Worm (Caenorhabditis elegans): ENCODE results near the gene F27D9.2.

- TF ChIP-seq him-1 (tag; optimal IDR thresholded peaks at IDR 0.05) (no peak), W03F9.2 (tag; optimal IDR thresholded peaks at IDR 0.05) (no peak)
These were observed 13.0 kb upstream of the F27D9.2 start for ce11 chrX:7659591-7660433.
